Fruit fly (Drosophila melanogaster) S2 (cell line): ENCODE data around the gene Reck.

Experiments used
- CG8478 ChIP-seq: fragments of >200 bp; optimal IDR thresholded peaks from 2 replicates; lab custom pipeline; 2018
- CTCF ChIP-seq, 2 experiments: fragments of >200 bp; optimal IDR thresholded peaks; 2 replicates each; lab custom pipeline; 2018

dm6 chr3L:14956288-14957032 is 57.4 kb downstream of the Reck start:
- TF ChIP-seq CG8478: no peak
- TF ChIP-seq CTCF (optimal IDR thresholded peaks at IDR 0.05; lab: Kevin White, UChicago): no peak
